Worm (Caenorhabditis elegans): ENCODE measurements around the gene Y55B1BR.6.
A peak's percentile ranks its signal among the peaks of the same experiment; 100 is the strongest.

Y55B1BR.6 gene

ce11 chrIII:486077-486597 is 22.5 kb upstream of the Y55B1BR.6 start, which contains the start of gene nlp-32:
Gene nlp-32, minus strand, starts transcription at chrIII:486547.
- TF ChIP-seq hmg-1.2 (GFP tag; IDR thresholded peaks at IDR 0.05) (no peak), egrh-3 (GFP tag; IDR thresholded peaks at IDR 0.05) (peak; percentile 48; the same call in 1 of the 2 replicates), nfyb-1 (GFP tag; IDR thresholded peaks at IDR 0.05) (no peak), ztf-28 (GFP tag; IDR thresholded peaks at IDR 0.05) (no peak), lin-54 (GFP tag; optimal IDR thresholded peaks at IDR 0.05) (no peak), fkh-3 (tag; optimal IDR thresholded peaks at IDR 0.05) (no peak), Y79H2A.3 (GFP tag; conservative IDR thresholded peaks at IDR 0.05) (no peak), ceh-91 (GFP tag; IDR thresholded peaks at IDR 0.05) (no peak), egl-18 (GFP tag; IDR thresholded peaks at IDR 0.05) (no peak), lag-1 (GFP tag; IDR thresholded peaks at IDR 0.05) (no peak), bed-1 (GFP tag; IDR thresholded peaks at IDR 0.05) (no peak), zfh-2 (GFP tag; conservative IDR thresholded peaks at IDR 0.05) (peak; percentile 74)

ce11 chrIII:483556-483955 is 19.9 kb upstream of the Y55B1BR.6 start, which contains the start of gene F10C5.3:
Gene F10C5.3, plus strand, starts transcription at chrIII:483868.
- TF ChIP-seq gei-17 (GFP tag; optimal IDR thresholded peaks at IDR 0.05): no peak
- TF ChIP-seq F22D6.2 (tag; optimal IDR thresholded peaks at IDR 0.05): no peak
- TF ChIP-seq hmg-1.2 (GFP tag; IDR thresholded peaks at IDR 0.05): no peak
- no peak for TF ChIP-seq rpc-1 (optimal IDR thresholded peaks at IDR 0.05)
- TF ChIP-seq rpc-1 (tag; optimal IDR thresholded peaks at IDR 0.05): no peak
- no peak for TF ChIP-seq nfya-2 (GFP tag; IDR thresholded peaks at IDR 0.05)
- no peak for TF ChIP-seq die-1 (tag; optimal IDR thresholded peaks at IDR 0.05)
- no peak for TF ChIP-seq lir-1 (GFP tag; conservative IDR thresholded peaks at IDR 0.05)
- no peak for TF ChIP-seq F37B4.10 (GFP tag; IDR thresholded peaks at IDR 0.05)

- no peak for TF ChIP-seq ztf-26 (tag; optimal IDR thresholded peaks at IDR 0.05)
- no peak for TF ChIP-seq C06A6.2 (GFP tag; conservative IDR thresholded peaks at IDR 0.05)
- no peak for TF ChIP-seq ceh-100 (GFP tag; IDR thresholded peaks at IDR 0.05)
- no peak for TF ChIP-seq atf-7 (tag; optimal IDR thresholded peaks at IDR 0.05)
- TF ChIP-seq B0261.1 (tag; optimal IDR thresholded peaks at IDR 0.05): no peak
- TF ChIP-seq egl-44 (GFP tag; IDR thresholded peaks at IDR 0.05): no peak
- TF ChIP-seq F55B11.4 (tag; optimal IDR thresholded peaks at IDR 0.05; ENCODE audit: borderline replicate concordance, insufficient read depth): no peak
- no peak for TF ChIP-seq F49E8.2 (tag; optimal IDR thresholded peaks at IDR 0.05; ENCODE audit: insufficient read depth)
Measured at ce11 chrIII:482739-483138, 19.1 kb upstream of the Y55B1BR.6 start.

ce11 chrIII:481259-481658 is 17.6 kb upstream of the Y55B1BR.6 start:
- no peak for TF ChIP-seq cebp-2 (GFP tag; IDR thresholded peaks at IDR 0.05)
- no peak for TF ChIP-seq ceh-100 (GFP tag; IDR thresholded peaks at IDR 0.05)
- no peak for TF ChIP-seq ztf-6 (GFP tag; IDR thresholded peaks at IDR 0.05)
- TF ChIP-seq die-1 (tag; optimal IDR thresholded peaks at IDR 0.05): no peak
- no peak for TF ChIP-seq lir-1 (GFP tag; conservative IDR thresholded peaks at IDR 0.05)
- no peak for TF ChIP-seq tlf-1 (GFP tag; optimal IDR thresholded peaks at IDR 0.05)
- no peak for TF ChIP-seq lin-54 (GFP tag; optimal IDR thresholded peaks at IDR 0.05)
- no peak for TF ChIP-seq hmg-20 (GFP tag; IDR thresholded peaks at IDR 0.05)
- TF ChIP-seq D2030.7 (GFP tag; IDR thresholded peaks at IDR 0.05): no peak
- TF ChIP-seq bed-1 (GFP tag; IDR thresholded peaks at IDR 0.05): no peak
- TF ChIP-seq ZK185.1 (tag; optimal IDR thresholded peaks at IDR 0.05; ENCODE audit: poor library complexity, severe bottlenecking): no peak
- no peak for TF ChIP-seq hlh-12 (tag; optimal IDR thresholded peaks at IDR 0.05)

All from whole organism, young adult.